Fruit fly (Drosophila melanogaster): ENCODE data around the gene CG11771.

Gene CG11771

dm6 chr3R:24962470-24962869 lies 30.7 kb downstream of the CG11771 start (continued):
- TF ChIP-seq CG31627 (GFP tag; optimal IDR thresholded peaks at IDR 0.05): peak; percentile 63
- no peak for TF ChIP-seq ss (GFP tag; optimal IDR thresholded peaks at IDR 0.05)
- TF ChIP-seq CG8632 (GFP tag; optimal IDR thresholded peaks at IDR 0.05): peak; percentile 22
- peak; percentile 59 for TF ChIP-seq cyc (GFP tag; optimal IDR thresholded peaks at IDR 0.05)
- TF ChIP-seq lz (GFP tag; optimal IDR thresholded peaks at IDR 0.05): peak; percentile 45
- TF ChIP-seq Sox102F (GFP tag; optimal IDR thresholded peaks at IDR 0.05): peak; percentile 57
- TF ChIP-seq CG4318 (GFP tag; optimal IDR thresholded peaks at IDR 0.05): no peak
- TF ChIP-seq vri (GFP tag; optimal IDR thresholded peaks at IDR 0.05): peak; percentile 38
- no peak for TF ChIP-seq dac (GFP tag; optimal IDR thresholded peaks at IDR 0.05)
- no peak for TF ChIP-seq fkh (GFP tag; optimal IDR thresholded peaks at IDR 0.05)
- TF ChIP-seq CG9139 (GFP tag; optimal IDR thresholded peaks at IDR 0.05): no peak
- peak; percentile 18 for TF ChIP-seq Hr4 (GFP tag; optimal IDR thresholded peaks at IDR 0.05)

- TF ChIP-seq fkh (GFP tag; optimal IDR thresholded peaks at IDR 0.05): no peak
- no peak for TF ChIP-seq CG7368 (GFP tag; optimal IDR thresholded peaks at IDR 0.05)
- TF ChIP-seq CG3919 (GFP tag; optimal IDR thresholded peaks at IDR 0.05): peak; percentile 41
- TF ChIP-seq Smox (GFP tag; optimal IDR thresholded peaks at IDR 0.05): peak; percentile 24
- peak; percentile 6 for TF ChIP-seq CG32006 (GFP tag; optimal IDR thresholded peaks at IDR 0.05)
- no peak for TF ChIP-seq CG11902 (GFP tag; optimal IDR thresholded peaks at IDR 0.05)
- peak; percentile 46 for TF ChIP-seq Hr39 (GFP tag; optimal IDR thresholded peaks at IDR 0.05)
- peak; percentile 16 for TF ChIP-seq Sox102F (GFP tag; optimal IDR thresholded peaks at IDR 0.05)
- no peak for TF ChIP-seq Sox15 (GFP tag; optimal IDR thresholded peaks at IDR 0.05)
- TF ChIP-seq lz (GFP tag; optimal IDR thresholded peaks at IDR 0.05): peak; percentile 6
- no peak for TF ChIP-seq CG3032 (tag; optimal IDR thresholded peaks at IDR 0.05)
- no peak for TF ChIP-seq CG34406 (GFP tag; optimal IDR thresholded peaks at IDR 0.05)
- TF ChIP-seq spab (GFP tag; optimal IDR thresholded peaks at IDR 0.05): no peak
- TF ChIP-seq vri (GFP tag; optimal IDR thresholded peaks at IDR 0.05): peak; percentile 43
- TF ChIP-seq CG31627 (GFP tag; optimal IDR thresholded peaks at IDR 0.05): peak; percentile 38
- TF ChIP-seq esn (GFP tag; optimal IDR thresholded peaks at IDR 0.05): peak; percentile 58
- TF ChIP-seq Eip75B (GFP tag; optimal IDR thresholded peaks at IDR 0.05): peak; percentile 17
- TF ChIP-seq CG11762 (GFP tag; optimal IDR thresholded peaks at IDR 0.05; ENCODE audit: insufficient read depth): no peak
- peak in 1 of 2 experiments; percentile 12 for TF ChIP-seq ss (GFP tag; optimal IDR thresholded peaks at IDR 0.05)
- peak; percentile 31 for TF ChIP-seq Sox14 (GFP tag; optimal IDR thresholded peaks at IDR 0.05)
- TF ChIP-seq pdm3 (GFP tag; optimal IDR thresholded peaks at IDR 0.05): no peak
- no peak for TF ChIP-seq Lpt (GFP tag; optimal IDR thresholded peaks at IDR 0.05)
- no peak for TF ChIP-seq CG16779 (tag; optimal IDR thresholded peaks at IDR 0.05)
- peak; percentile 34 for TF ChIP-seq Met (GFP tag; optimal IDR thresholded peaks at IDR 0.05)
- TF ChIP-seq Gug (GFP tag; IDR thresholded peaks at IDR 0.05): no peak
- TF ChIP-seq cyc (GFP tag; optimal IDR thresholded peaks at IDR 0.05): peak; percentile 26
- peak; percentile 37 for TF ChIP-seq CG10631 (GFP tag; optimal IDR thresholded peaks at IDR 0.05)
- TF ChIP-seq CG6854 (GFP tag; optimal IDR thresholded peaks at IDR 0.05): no peak
- no peak for TF ChIP-seq Ets96B (tag; optimal IDR thresholded peaks at IDR 0.05)
- TF ChIP-seq achi (GFP tag; optimal IDR thresholded peaks at IDR 0.05): peak; percentile 7
- TF ChIP-seq OdsH (GFP tag; optimal IDR thresholded peaks at IDR 0.05): peak; percentile 25
- no peak for TF ChIP-seq CG6792 (GFP tag; optimal IDR thresholded peaks at IDR 0.05)
- TF ChIP-seq topi (GFP tag; optimal IDR thresholded peaks at IDR 0.05): peak; percentile 34
- TF ChIP-seq acj6 (GFP tag; optimal IDR thresholded peaks at IDR 0.05): peak; percentile 34
- no peak for TF ChIP-seq CG10669 (GFP tag; optimal IDR thresholded peaks at IDR 0.05)
- no peak for TF ChIP-seq Blimp-1 (GFP tag; optimal IDR thresholded peaks at IDR 0.05)
- no peak for TF ChIP-seq Ets21C (GFP tag; optimal IDR thresholded peaks at IDR 0.05)
- peak; percentile 81 for TF ChIP-seq Eip78C (GFP tag)
- no peak for TF ChIP-seq CG1621 (tag; optimal IDR thresholded peaks at IDR 0.05)
- TF ChIP-seq svp (GFP tag): peak; percentile 67
- no peak for TF ChIP-seq fd59A (GFP tag; optimal IDR thresholded peaks at IDR 0.05)
- no peak for TF ChIP-seq CG8319 (GFP tag; optimal IDR thresholded peaks at IDR 0.05)
- no peak for TF ChIP-seq CG11294 (GFP tag; IDR thresholded peaks at IDR 0.05)
- peak; percentile 1 to 49 for TF ChIP-seq salr (GFP tag; optimal IDR thresholded peaks at IDR 0.05)
- TF ChIP-seq dac (GFP tag; optimal IDR thresholded peaks at IDR 0.05): no peak
- 0 out of 3 replicates have a peak, but pooled peaks have one; percentile 13 for TF ChIP-seq CG6163 (GFP tag; IDR thresholded peaks at IDR 0.05)
Observed at dm6 chr3R:24965403-24965802, 33.6 kb downstream of the CG11771 start.

Measured in whole organism, prepupa.